Worm (Caenorhabditis elegans) whole organism, L2 larva: ENCODE data around the gene ntr-2.
A peak's percentile ranks its signal among the peaks of the same experiment; 100 is the strongest.

Experiments
- C34F6.9 ChIP-seq: fragments of 150-350 bp; optimal IDR thresholded peaks from 2 replicates; lab custom pipeline; 2014; ENCODE audit warnings: missing biosample characterization, missing genetic modification characterization
- R02D3.7 ChIP-seq: fragments of 150-350 bp; optimal IDR thresholded peaks from 2 replicates; lab custom pipeline; 2014; ENCODE audit warnings: missing biosample characterization, missing genetic modification characterization
- Y55F3AM.14 ChIP-seq: fragments of 200-800 bp; sonication (Bioruptor generic); optimal IDR thresholded peaks from 2 replicates; lab custom pipeline; 2018; ENCODE audit warnings: mild to moderate bottlenecking, missing genetic modification characterization, missing compliant biosample characterization
- ZK546.5 ChIP-seq: sonication (generic microtip); optimal IDR thresholded peaks from 2 replicates; lab custom pipeline; 2017; ENCODE audit warnings: missing biosample characterization, missing genetic modification characterization
- aly-2 ChIP-seq: fragments of 150-350 bp; optimal IDR thresholded peaks from 2 replicates; lab custom pipeline; 2014; ENCODE audit warnings: missing biosample characterization, missing genetic modification characterization
- ama-1 ChIP-seq: fragments of 150-350 bp; optimal IDR thresholded peaks from 2 replicates; lab custom pipeline; 2018; ENCODE audit warnings: inconsistent platforms
- blmp-1 ChIP-seq: sonication (generic microtip); optimal IDR thresholded peaks from 2 replicates; lab custom pipeline; 2017; ENCODE audit warnings: missing genetic modification characterization, mild to moderate bottlenecking, missing compliant biosample characterization, antibody characterized with exemption, moderate library complexity; ENCODE audit not compliant: insufficient read depth
- crh-2 ChIP-seq: sonication (generic microtip); optimal IDR thresholded peaks from 2 replicates; lab custom pipeline; 2017; ENCODE audit warnings: missing biosample characterization, missing genetic modification characterization
- dmd-4 ChIP-seq: sonication (generic microtip); optimal IDR thresholded peaks from 2 replicates; lab custom pipeline; 2017; ENCODE audit warnings: missing biosample characterization, missing genetic modification characterization
- egl-27 ChIP-seq: sonication (generic microtip); optimal IDR thresholded peaks from 3 replicates; lab custom pipeline; 2017; ENCODE audit warnings: missing biosample characterization, missing genetic modification reagents, missing genetic modification characterization
- fos-1 ChIP-seq: fragments of 150-350 bp; optimal IDR thresholded peaks from 2 replicates; lab custom pipeline; 2014; ENCODE audit warnings: missing biosample characterization, missing genetic modification characterization
- lin-11 ChIP-seq: fragments of 150-350 bp; sonication (generic microtip); optimal IDR thresholded peaks from 2 replicates; lab custom pipeline; 2014; ENCODE audit warnings: missing biosample characterization, missing genetic modification characterization, inconsistent platforms, mixed read lengths
- lin-13 ChIP-seq: fragments of 150-350 bp; optimal IDR thresholded peaks from 2 replicates; lab custom pipeline; 2014; ENCODE audit warnings: missing biosample characterization, missing genetic modification reagents, missing genetic modification characterization
- lsy-2 ChIP-seq, 2 experiments: fragments of 150-350 bp in 1 of 2; sonication (generic microtip) in 1 of 2; optimal IDR thresholded peaks; 2 replicates each; lab custom pipeline; 2014 to 2017; ENCODE audit warnings: missing biosample characterization in 2 of 2, missing genetic modification characterization in 2 of 2
- mab-5 ChIP-seq: fragments of 150-350 bp; optimal IDR thresholded peaks from 2 replicates; lab custom pipeline; 2014; ENCODE audit warnings: missing biosample characterization, missing genetic modification characterization
- mbf-1 ChIP-seq: sonication (generic microtip); optimal IDR thresholded peaks from 2 replicates; lab custom pipeline; 2017; ENCODE audit warnings: missing biosample characterization, missing genetic modification characterization
- mdl-1 ChIP-seq, 2 experiments: fragments of 150-350 bp in 1 of 2; sonication (generic microtip) in 1 of 2; optimal IDR thresholded peaks; 2 replicates each; lab custom pipeline; 2017; ENCODE audit warnings: missing biosample characterization in 2 of 2, missing genetic modification characterization in 2 of 2
- nhr-11 ChIP-seq: fragments of 150-350 bp; optimal IDR thresholded peaks from 2 replicates; lab custom pipeline; 2014; ENCODE audit warnings: missing biosample characterization, missing genetic modification characterization
- nhr-12 ChIP-seq: fragments of 150-350 bp; optimal IDR thresholded peaks from 2 replicates; lab custom pipeline; 2014; ENCODE audit warnings: missing biosample characterization, missing genetic modification characterization
- nhr-129 ChIP-seq: fragments of 150-350 bp; optimal IDR thresholded peaks from 2 replicates; lab custom pipeline; 2014; ENCODE audit warnings: missing biosample characterization, missing genetic modification characterization
- nhr-23 ChIP-seq: fragments of 150-350 bp; optimal IDR thresholded peaks from 2 replicates; lab custom pipeline; 2014; ENCODE audit warnings: missing biosample characterization, missing genetic modification reagents, missing genetic modification characterization
- nhr-237 ChIP-seq: fragments of 150-350 bp; optimal IDR thresholded peaks from 2 replicates; lab custom pipeline; 2014; ENCODE audit warnings: missing biosample characterization, missing genetic modification characterization
- nhr-25 ChIP-seq: fragments of 150-350 bp; sonication (generic microtip); optimal IDR thresholded peaks from 3 replicates; lab custom pipeline; 2014; ENCODE audit warnings: missing biosample characterization, missing genetic modification characterization
- nhr-6 ChIP-seq: fragments of 150-350 bp; optimal IDR thresholded peaks from 2 replicates; lab custom pipeline; 2014; ENCODE audit warnings: missing biosample characterization, missing genetic modification characterization
- nhr-77 ChIP-seq: fragments of 150-350 bp; optimal IDR thresholded peaks from 2 replicates; lab custom pipeline; 2014; ENCODE audit warnings: missing biosample characterization, missing genetic modification characterization
- sem-4 ChIP-seq: fragments of 150-350 bp; optimal IDR thresholded peaks from 2 replicates; lab custom pipeline; 2014; ENCODE audit warnings: missing biosample characterization, missing genetic modification reagents, missing genetic modification characterization
- sma-3 ChIP-seq: sonication (generic microtip); optimal IDR thresholded peaks from 2 replicates; lab custom pipeline; 2016; ENCODE audit warnings: missing genetic modification reagents, missing genetic modification characterization, missing compliant biosample characterization
- sma-9 ChIP-seq, 2 experiments: fragments of 150-350 bp in 1 of 2; sonication (generic microtip) in 1 of 2; optimal IDR thresholded peaks; 2 replicates each; lab custom pipeline; 2014 to 2016; ENCODE audit warnings: missing genetic modification characterization in 2 of 2, mild to moderate bottlenecking in 1 of 2, missing biosample characterization in 1 of 2, missing compliant biosample characterization in 1 of 2, missing genetic modification reagents in 1 of 2, moderate library complexity in 1 of 2
- snpc-4 ChIP-seq: fragments of 150-350 bp; optimal IDR thresholded peaks from 2 replicates; lab custom pipeline; 2014; ENCODE audit warnings: missing biosample characterization, missing genetic modification characterization
- unc-39 ChIP-seq: fragments of 150-350 bp; optimal IDR thresholded peaks from 2 replicates; lab custom pipeline; 2014; ENCODE audit warnings: missing biosample characterization, missing genetic modification characterization
- unc-55 ChIP-seq: fragments of 150-350 bp; sonication (generic microtip); optimal IDR thresholded peaks from 3 replicates; lab custom pipeline; 2014; ENCODE audit warnings: missing biosample characterization, missing genetic modification reagents, missing genetic modification characterization
- unc-62 ChIP-seq: fragments of 150-350 bp; optimal IDR thresholded peaks from 2 replicates; lab custom pipeline; 2014; ENCODE audit warnings: missing biosample characterization, missing genetic modification reagents, missing genetic modification characterization
- zag-1 ChIP-seq: fragments of 150-350 bp; optimal IDR thresholded peaks from 2 replicates; lab custom pipeline; 2014; ENCODE audit warnings: missing biosample characterization, missing genetic modification characterization
- ztf-1 ChIP-seq: fragments of 200-800 bp; sonication (Bioruptor generic); conservative IDR thresholded peaks from 2 replicates; pipeline ENCODE4 v1.3.6; 2022; ENCODE audit warnings: missing genetic modification characterization, missing compliant biosample characterization
- ztf-11 ChIP-seq: sonication (generic microtip); optimal IDR thresholded peaks from 2 replicates; lab custom pipeline; 2017; ENCODE audit warnings: missing biosample characterization, missing genetic modification characterization
- ztf-4 ChIP-seq: fragments of 150-350 bp; optimal IDR thresholded peaks from 2 replicates; lab custom pipeline; 2014; ENCODE audit warnings: missing biosample characterization, missing genetic modification characterization

ntr-2 gene

DNA sequence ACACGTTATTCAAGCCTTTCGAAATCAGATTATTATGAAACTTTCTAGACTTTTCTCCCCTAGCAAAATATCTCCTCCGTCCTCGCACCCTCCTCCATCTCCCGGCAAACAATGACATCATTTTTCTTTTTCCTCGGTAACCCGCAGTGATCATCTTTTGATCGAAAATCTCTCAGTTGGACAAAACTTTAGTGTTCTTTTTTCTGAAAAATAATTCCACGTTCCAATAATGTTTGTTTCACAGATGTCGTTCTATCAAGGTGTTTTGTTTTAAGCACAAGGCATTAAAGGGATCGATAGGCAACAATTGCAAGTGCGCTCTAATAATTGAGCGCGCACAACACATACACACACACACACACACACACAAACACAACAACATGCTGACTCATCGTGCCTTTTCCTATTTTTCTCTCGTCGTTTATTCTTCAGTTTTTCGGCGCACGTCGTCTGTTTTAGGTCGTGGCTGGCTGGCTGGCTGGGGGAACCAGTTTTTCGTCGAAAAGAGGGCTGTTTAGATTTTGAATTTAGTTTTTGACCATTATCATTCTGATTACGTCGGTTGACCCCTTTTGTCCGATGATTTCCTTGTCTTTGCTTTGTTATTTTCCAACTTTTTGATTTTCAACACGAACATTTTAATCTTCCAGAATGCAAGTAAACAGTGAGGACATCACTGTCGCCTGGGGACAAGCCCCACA lies 46.9 kb upstream of the ntr-2 start, which contains the start of gene F20D1.3 (continued):
- TF ChIP-seq ZK546.5 (no peak), nhr-77 (no peak), snpc-4 (no peak), dmd-4 (tag; lab: Kevin White, UChicago) (no peak), sem-4 (tag; lab: Kevin White, UChicago) (peak; percentile 24), egl-27 (tag; lab: Kevin White, UChicago) (peak; percentile 38)

DNA sequence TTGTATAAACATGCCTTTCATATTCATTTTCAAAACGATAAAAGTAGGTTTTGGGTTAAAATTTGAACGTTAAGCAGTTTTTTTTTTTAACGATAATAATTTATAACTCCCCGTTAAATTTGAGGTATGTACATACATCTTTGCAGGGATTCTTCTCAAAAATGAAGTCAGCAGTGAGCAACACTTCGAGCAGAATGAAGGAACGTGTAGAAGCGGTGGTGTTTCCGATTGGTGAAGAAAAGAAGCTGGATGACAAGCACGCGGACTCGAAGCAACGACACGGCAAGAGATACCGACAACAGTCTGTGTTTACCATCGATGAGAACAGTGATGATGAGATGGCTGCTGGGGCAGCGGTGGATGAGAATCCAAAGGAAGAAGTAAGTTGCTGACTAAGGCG lies 44.3 kb upstream of the ntr-2 start:
- TF ChIP-seq nhr-11 (tag; lab: Kevin White, UChicago): no peak
- no peak for TF ChIP-seq nhr-25
- no peak for TF ChIP-seq nhr-6 (tag; lab: Kevin White, UChicago)
- TF ChIP-seq crh-2 (tag; lab: Kevin White, UChicago): no peak
- TF ChIP-seq unc-62: no peak
- TF ChIP-seq egl-27 (tag; lab: Kevin White, UChicago): no peak

DNA sequence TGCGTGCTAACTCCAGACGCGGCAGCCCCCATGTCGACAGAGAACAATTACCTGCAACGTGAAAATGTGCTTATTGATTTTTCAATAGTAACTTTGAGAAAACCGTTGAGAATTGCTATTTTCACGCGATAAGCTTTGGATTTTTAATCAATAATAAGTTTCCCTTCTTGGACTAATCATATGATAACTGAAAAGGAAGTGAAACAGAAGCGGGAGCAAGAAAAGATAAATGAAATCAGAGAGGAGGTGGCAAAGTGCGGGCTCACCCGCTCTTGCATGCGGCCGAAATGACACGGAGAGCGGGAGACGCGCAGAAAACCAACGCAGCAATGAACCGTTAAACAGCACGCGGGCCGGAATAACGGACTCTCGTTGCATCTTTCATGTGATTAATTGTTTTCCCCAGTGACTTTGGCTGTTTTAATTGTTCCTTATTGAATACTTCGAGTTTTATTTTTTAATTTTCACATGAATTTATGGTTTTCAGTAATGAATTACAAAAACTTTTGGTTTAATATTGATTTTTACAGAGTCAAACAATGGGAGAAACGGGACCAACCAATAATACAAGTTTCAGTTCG lies 41.6 kb upstream of the ntr-2 start, which contains the start of the genes flwr-1 and tbc-1:
flwr-1 (minus strand) TSS at position 51 of the 581 bp plus-strand sequence.
tbc-1 (plus strand) TSS at position 531 of the 581 bp plus-strand sequence.
- TF ChIP-seq mdl-1 (tag; optimal IDR thresholded peaks at IDR 0.05; lab: Kevin White, UChicago): no peak
- no peak for TF ChIP-seq unc-39
- peak; percentile 20 for TF ChIP-seq fos-1 (tag; lab: Kevin White, UChicago)
- peak in 1 of 2 experiments; percentile 35 for TF ChIP-seq lsy-2 (tag; optimal IDR thresholded peaks at IDR 0.05; lab: Kevin White, UChicago)
- peak; percentile 5 for TF ChIP-seq mab-5 (tag; lab: Kevin White, UChicago)
- TF ChIP-seq aly-2: no peak
- peak; percentile 60 for TF ChIP-seq C34F6.9 (tag; lab: Kevin White, UChicago)
- peak; percentile 65 for TF ChIP-seq unc-55 (GFP tag; lab: Kevin White, UChicago)
- TF ChIP-seq nhr-77: no peak
- TF ChIP-seq sma-9 (GFP tag; optimal IDR thresholded peaks at IDR 0.05; lab: Kevin White, UChicago): peak; percentile 17
- TF ChIP-seq sma-9 (tag; optimal IDR thresholded peaks at IDR 0.05; lab: Kevin White, UChicago): no peak
- TF ChIP-seq nhr-23 (tag; lab: Kevin White, UChicago): no peak
- no peak for TF ChIP-seq Y55F3AM.14 (GFP tag; lab: Kevin White, UChicago)
- TF ChIP-seq sma-3 (GFP tag; lab: Kevin White, UChicago): no peak
- TF ChIP-seq mbf-1 (tag; lab: Kevin White, UChicago): no peak
- peak; percentile 66 for TF ChIP-seq nhr-129 (tag; lab: Kevin White, UChicago)
- peak; percentile 12 for TF ChIP-seq lin-11
- TF ChIP-seq lin-13 (GFP tag; lab: Kevin White, UChicago): peak; percentile 14
- peak; percentile 11 for TF ChIP-seq crh-2 (tag; lab: Kevin White, UChicago)
- no peak for TF ChIP-seq nhr-25
- TF ChIP-seq, all 48 proteins: peak for 10

DNA sequence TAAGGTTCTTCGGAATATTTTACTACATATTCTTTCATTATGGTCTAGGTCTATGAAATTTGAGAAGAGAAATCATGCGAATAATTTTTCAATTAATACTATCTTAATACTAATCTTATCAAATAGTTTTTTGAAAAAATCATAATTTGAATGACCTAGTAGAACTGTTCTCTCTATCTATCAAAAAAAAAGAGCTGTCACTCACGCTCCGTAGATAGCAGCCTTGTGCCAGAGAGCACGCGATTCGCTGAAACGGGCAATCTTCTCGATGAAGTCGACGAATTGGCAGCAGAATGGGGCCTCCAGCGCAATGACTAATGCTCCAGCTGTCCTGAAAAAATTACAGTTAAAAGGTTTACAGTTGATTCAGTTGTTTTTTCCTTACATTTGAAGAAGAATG lies 40.9 kb upstream of the ntr-2 start:
- no peak for TF ChIP-seq C34F6.9 (tag; lab: Kevin White, UChicago)
- TF ChIP-seq ztf-11: no peak
- TF ChIP-seq nhr-237 (tag; lab: Kevin White, UChicago): no peak
- TF ChIP-seq ama-1 (lab: Kevin White, UChicago): no peak
- no peak for TF ChIP-seq unc-55 (GFP tag; lab: Kevin White, UChicago)
- TF ChIP-seq nhr-12 (tag; lab: Kevin White, UChicago): no peak
- no peak for TF ChIP-seq unc-62
- TF ChIP-seq nhr-6 (tag; lab: Kevin White, UChicago): no peak
- no peak for TF ChIP-seq R02D3.7 (tag; lab: Kevin White, UChicago)
- TF ChIP-seq ztf-4: no peak
- TF ChIP-seq Y55F3AM.14 (GFP tag; lab: Kevin White, UChicago): no peak
- no peak for TF ChIP-seq blmp-1 (tag; lab: Kevin White, UChicago)
- no peak for TF ChIP-seq lin-13 (GFP tag; lab: Kevin White, UChicago)
- TF ChIP-seq ztf-1: no peak
- TF ChIP-seq zag-1 (tag; lab: Kevin White, UChicago): no peak
